Fruit fly (Drosophila melanogaster) whole organism, adult: ENCODE measurements around the gene CG33490.
A peak's percentile ranks its signal among the peaks of the same experiment; 100 is the strongest.

Experiments
- CG11617 ChIP-seq: fragments of 200-800 bp; sonication (Bioruptor generic); optimal IDR thresholded peaks from 2 replicates; lab custom pipeline; 2017; ENCODE audit warnings: mild to moderate bottlenecking, missing biosample characterization, missing genetic modification reagents, missing genetic modification characterization
- CG12768 ChIP-seq: fragments of 200-800 bp; sonication (Bioruptor generic); optimal IDR thresholded peaks from 2 replicates; lab custom pipeline; 2017; ENCODE audit warnings: missing biosample characterization, missing genetic modification characterization, mild to moderate bottlenecking, moderate library complexity, missing genetic modification reagents
- CG5204 ChIP-seq: fragments of 200-800 bp; sonication (Bioruptor generic); optimal IDR thresholded peaks from 2 replicates; lab custom pipeline; 2016; ENCODE audit warnings: missing biosample characterization, missing genetic modification characterization
- CG7045 ChIP-seq: fragments of 200-800 bp; sonication (Bioruptor generic); optimal IDR thresholded peaks from 2 replicates; lab custom pipeline; 2017; ENCODE audit warnings: missing biosample characterization, mild to moderate bottlenecking, missing genetic modification characterization
- bab1 ChIP-seq: fragments of 200-800 bp; sonication (Bioruptor generic); optimal IDR thresholded peaks from 3 replicates; lab custom pipeline; 2019; ENCODE audit warnings: missing biosample characterization, mild to moderate bottlenecking, missing genetic modification characterization, moderate library complexity
- cnc ChIP-seq, 2 experiments: fragments of >200 bp; optimal IDR thresholded peaks; 2 replicates each; lab custom pipeline; 2017
- kay ChIP-seq: fragments of 200-800 bp; sonication (Bioruptor generic); peaks from one replicate; lab custom pipeline; 2016; ENCODE audit warnings: missing biosample characterization, missing genetic modification characterization, borderline replicate concordance
- ovo ChIP-seq: fragments of 200-800 bp; sonication (Bioruptor generic); optimal IDR thresholded peaks from 2 replicates; lab custom pipeline; 2016; ENCODE audit warnings: missing biosample characterization, missing genetic modification characterization
- pad ChIP-seq: fragments of 200-800 bp; sonication (Bioruptor generic); optimal IDR thresholded peaks from 3 replicates; lab custom pipeline; 2017; ENCODE audit warnings: missing biosample characterization, missing genetic modification characterization, mild to moderate bottlenecking, moderate library complexity, missing genetic modification reagents
- toe ChIP-seq: fragments of 200-800 bp; sonication (Bioruptor generic); optimal IDR thresholded peaks from 2 replicates; lab custom pipeline; 2016; ENCODE audit warnings: missing biosample characterization, missing genetic modification characterization

dm6 chr3L:11552996-11553671 is 21.3 kb downstream of the CG33490 start:
- TF ChIP-seq CG11617 (GFP tag; lab: Kevin White, UChicago) (peak; percentile 32), toe (GFP tag; lab: Kevin White, UChicago) (no peak), kay (GFP tag; lab: Kevin White, UChicago) (no peak), pad (GFP tag; lab: Kevin White, UChicago) (peak; percentile 22), ovo (GFP tag; lab: Kevin White, UChicago) (no peak), CG7045 (GFP tag; lab: Kevin White, UChicago) (no peak), bab1 (GFP tag; lab: Kevin White, UChicago) (peak; percentile 57), CG5204 (no peak), cnc (optimal IDR thresholded peaks at IDR 0.05; lab: Kevin White, UChicago) (no peak), CG12768 (GFP tag; lab: Kevin White, UChicago) (peak; percentile 87)
